Worm (Caenorhabditis elegans): ENCODE data around the gene C13A2.10.

The C13A2.10 gene

ce11 chrV:7298463-7298862 lies 23.6 kb upstream of the C13A2.10 start, which contains the start of gene F07G11.3:
Gene F07G11.3, plus strand, starts transcription at chrV:7298763.
- TF ChIP-seq ceh-45 (GFP tag; IDR thresholded peaks at IDR 0.05) (no peak), pqm-1 (tag; optimal IDR thresholded peaks at IDR 0.05) (no peak), elt-4 (tag; optimal IDR thresholded peaks at IDR 0.05) (no peak), ztf-16 (tag; optimal IDR thresholded peaks at IDR 0.05) (no peak), fkh-10 (GFP tag; optimal IDR thresholded peaks at IDR 0.05) (no peak), C38D4.7 (GFP tag; optimal IDR thresholded peaks at IDR 0.05) (no peak), tbx-7 (tag; optimal IDR thresholded peaks at IDR 0.05) (no peak), lin-11 (tag; optimal IDR thresholded peaks at IDR 0.05) (no peak), ceh-30 (tag; optimal IDR thresholded peaks at IDR 0.05) (no peak)

DNA sequence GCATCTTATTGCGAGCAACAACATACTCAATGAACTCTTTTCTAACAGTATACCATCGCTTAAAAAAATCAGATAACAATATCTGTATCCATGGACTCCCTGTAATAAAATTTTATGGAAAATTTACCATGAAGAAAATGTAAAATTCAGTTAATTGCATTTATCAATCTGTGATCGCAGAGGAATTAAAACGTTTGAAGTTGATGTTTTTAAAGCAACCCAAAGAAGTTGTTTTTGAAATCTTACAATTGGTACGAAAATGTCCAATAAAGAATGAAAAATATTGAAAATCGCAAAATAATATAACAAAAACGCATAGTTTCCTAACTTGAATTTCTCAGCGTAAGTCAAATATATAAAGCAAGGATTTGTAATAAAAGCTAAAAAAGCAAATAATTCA lies 22.4 kb upstream of the C13A2.10 start, which contains the start of gene srj-32:
srj-32 (minus strand) TSS at position 101 of the 400 bp plus-strand sequence.
- no peak for TF ChIP-seq hlh-8 (tag; optimal IDR thresholded peaks at IDR 0.05)
- no peak for TF ChIP-seq fkh-6 (tag; optimal IDR thresholded peaks at IDR 0.05)
- TF ChIP-seq ceh-14 (tag; optimal IDR thresholded peaks at IDR 0.05), result no peak
- no peak for TF ChIP-seq hlh-6 (tag; optimal IDR thresholded peaks at IDR 0.05)
- no peak for TF ChIP-seq tbx-7 (tag; optimal IDR thresholded peaks at IDR 0.05)
- TF ChIP-seq sox-2 (GFP tag; IDR thresholded peaks at IDR 0.05), result no peak

DNA sequence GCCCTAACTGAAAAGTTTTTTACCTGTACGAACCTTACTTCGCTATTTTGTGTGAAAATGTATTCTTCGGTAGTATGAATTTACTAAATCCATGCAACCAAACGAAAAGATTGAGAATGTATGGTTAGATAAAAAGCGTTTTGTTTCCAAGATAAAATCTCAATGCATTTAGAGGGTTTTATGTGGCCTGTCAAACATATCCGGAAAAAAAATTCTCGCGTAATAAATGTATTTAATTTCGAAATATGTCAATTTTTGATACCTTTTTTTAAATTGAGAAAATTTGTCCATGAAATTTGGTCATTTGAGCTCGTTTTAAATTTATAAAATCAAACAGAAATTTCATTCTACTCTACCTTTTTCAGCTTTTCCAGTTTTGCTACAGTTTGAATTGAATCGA lies 20.4 kb upstream of the C13A2.10 start, which contains the start of gene F07G11.4:
F07G11.4 (minus strand) TSS at position 101 of the 400 bp plus-strand sequence.
- TF ChIP-seq ceh-48 (tag; optimal IDR thresholded peaks at IDR 0.05), result no peak
- TF ChIP-seq ceh-30 (tag; optimal IDR thresholded peaks at IDR 0.05), result no peak
- no peak for TF ChIP-seq tbx-7 (tag; optimal IDR thresholded peaks at IDR 0.05)
- no peak for TF ChIP-seq hlh-6 (tag; optimal IDR thresholded peaks at IDR 0.05)
- no peak for TF ChIP-seq ceh-31 (tag; optimal IDR thresholded peaks at IDR 0.05)
- TF ChIP-seq che-1 (tag; optimal IDR thresholded peaks at IDR 0.05), result no peak
- TF ChIP-seq unc-3 (GFP tag; conservative IDR thresholded peaks at IDR 0.05), result no peak
- TF ChIP-seq unc-3 (tag; optimal IDR thresholded peaks at IDR 0.05), result no peak
- no peak for TF ChIP-seq syd-9 (tag; optimal IDR thresholded peaks at IDR 0.05)
- TF ChIP-seq hlh-8 (tag; optimal IDR thresholded peaks at IDR 0.05), result no peak
- no peak for TF ChIP-seq pros-1 (tag; optimal IDR thresholded peaks at IDR 0.05)
- TF ChIP-seq elt-4 (tag; optimal IDR thresholded peaks at IDR 0.05), result no peak
- TF ChIP-seq unc-86 (tag; optimal IDR thresholded peaks at IDR 0.05), result no peak

ce11 chrV:7288699-7289098 lies 13.8 kb upstream of the C13A2.10 start, which contains the start of gene C13A2.1:
Gene C13A2.1, plus strand, starts transcription at chrV:7288999.
- no peak for TF ChIP-seq ceh-18 (tag; optimal IDR thresholded peaks at IDR 0.05)
- TF ChIP-seq pha-4 (tag; optimal IDR thresholded peaks at IDR 0.05), result no peak
- no peak for TF ChIP-seq ztf-16 (tag; optimal IDR thresholded peaks at IDR 0.05)
- TF ChIP-seq elt-2 (tag; optimal IDR thresholded peaks at IDR 0.05), result no peak
- TF ChIP-seq nfya-1 (tag; optimal IDR thresholded peaks at IDR 0.05), result no peak
- no peak for TF ChIP-seq ceh-6 (GFP tag; optimal IDR thresholded peaks at IDR 0.05)
- TF ChIP-seq hlh-8 (tag; optimal IDR thresholded peaks at IDR 0.05), result no peak
- TF ChIP-seq fkh-10 (GFP tag; optimal IDR thresholded peaks at IDR 0.05), result no peak
- TF ChIP-seq C38D4.7 (GFP tag; optimal IDR thresholded peaks at IDR 0.05), result no peak
- no peak for TF ChIP-seq sdc-2 (tag; optimal IDR thresholded peaks at IDR 0.05)
- TF ChIP-seq fkh-6 (tag; optimal IDR thresholded peaks at IDR 0.05), result no peak
- no peak for TF ChIP-seq ttx-3 (tag; optimal IDR thresholded peaks at IDR 0.05)
- TF ChIP-seq npax-4 (tag; optimal IDR thresholded peaks at IDR 0.05), result no peak
- TF ChIP-seq hlh-13 (GFP tag; optimal IDR thresholded peaks at IDR 0.05), result no peak
- TF ChIP-seq ceh-22 (tag; optimal IDR thresholded peaks at IDR 0.05), result no peak
- no peak for TF ChIP-seq eyg-1 (tag; optimal IDR thresholded peaks at IDR 0.05)

ce11 chrV:7282037-7282436 lies 7.1 kb upstream of the C13A2.10 start, which contains the start of gene C13A2.3:
Gene C13A2.3, plus strand, starts transcription at chrV:7282337.
- TF ChIP-seq hlh-30 (tag; optimal IDR thresholded peaks at IDR 0.05; ENCODE audit: insufficient read depth) (no peak), madf-2 (tag; optimal IDR thresholded peaks at IDR 0.05) (no peak), C38D4.7 (GFP tag; optimal IDR thresholded peaks at IDR 0.05) (no peak), pha-2 (tag; optimal IDR thresholded peaks at IDR 0.05) (no peak), nfya-1 (tag; optimal IDR thresholded peaks at IDR 0.05) (no peak), tbx-2 (tag; optimal IDR thresholded peaks at IDR 0.05) (no peak), lim-6 (tag; optimal IDR thresholded peaks at IDR 0.05) (no peak), pqm-1 (tag; optimal IDR thresholded peaks at IDR 0.05) (no peak), nhr-232 (tag; optimal IDR thresholded peaks at IDR 0.05) (no peak), sox-2 (GFP tag; IDR thresholded peaks at IDR 0.05) (no peak)
